Fruit fly (Drosophila melanogaster): Measurements from ENCODE around the gene CG9008.

DNA sequence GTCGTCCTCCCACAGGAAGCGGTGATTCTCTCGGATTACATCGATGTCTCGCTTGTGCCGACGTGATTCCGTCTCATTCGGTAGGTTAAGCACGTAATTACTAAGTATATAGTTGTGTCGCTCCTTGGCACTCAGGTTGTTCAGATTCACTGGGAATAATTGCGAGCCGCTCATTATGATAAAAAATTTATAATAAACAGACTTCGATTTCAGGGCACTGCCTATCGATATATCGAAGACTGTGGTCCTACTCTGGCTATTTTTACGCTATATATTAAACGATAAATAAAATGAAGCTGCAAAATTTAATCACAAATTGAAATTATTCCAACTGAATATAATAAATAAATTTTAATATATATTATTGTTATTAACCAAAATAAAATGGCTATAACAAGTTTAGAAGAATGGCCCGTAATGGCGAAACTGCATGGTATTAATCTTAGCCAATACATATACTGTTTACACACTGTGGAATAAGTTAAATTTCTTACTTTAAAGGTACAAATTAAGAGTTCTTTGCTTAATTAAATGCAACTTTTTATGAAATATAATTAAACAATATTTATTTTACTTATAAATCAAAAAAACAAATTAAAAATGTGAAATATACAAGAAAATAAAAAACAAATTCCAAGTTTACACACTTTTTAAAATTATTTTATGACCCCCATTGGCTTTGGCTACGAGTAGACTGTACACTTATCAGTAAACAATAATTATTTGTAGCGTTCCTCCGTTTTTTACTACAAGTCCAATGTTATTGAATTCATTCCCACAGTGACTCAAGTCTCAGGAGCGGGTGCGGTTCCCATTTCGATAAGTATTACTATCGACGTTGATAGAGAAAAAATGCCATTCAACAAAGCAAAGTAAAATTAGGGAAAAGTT is 3.5 kb upstream of the CG9008 start, which contains the start of gene Eato:
- TF ChIP-seq CG14655 (GFP tag; optimal IDR thresholded peaks at IDR 0.05) = no peak
- TF ChIP-seq Snoo (tag; optimal IDR thresholded peaks at IDR 0.05) = peak; percentile 22
- no peak for TF ChIP-seq EcR (GFP tag; optimal IDR thresholded peaks at IDR 0.05)

All from whole organism, pupa.